Fruit fly (Drosophila melanogaster) whole organism, adult: Measurements from ENCODE around the gene CG2278.

Source experiments
- CG11617 ChIP-seq: fragments of 200-800 bp; sonication (Bioruptor generic); optimal IDR thresholded peaks from 2 replicates; lab custom pipeline; 2017; ENCODE audit warnings: mild to moderate bottlenecking, missing biosample characterization, missing genetic modification reagents, missing genetic modification characterization
- CG12768 ChIP-seq: fragments of 200-800 bp; sonication (Bioruptor generic); optimal IDR thresholded peaks from 2 replicates; lab custom pipeline; 2017; ENCODE audit warnings: missing biosample characterization, missing genetic modification characterization, mild to moderate bottlenecking, moderate library complexity, missing genetic modification reagents
- CG14711 ChIP-seq: fragments of 200-800 bp; sonication (Bioruptor generic); optimal IDR thresholded peaks from 2 replicates; lab custom pipeline; 2018; ENCODE audit warnings: missing biosample characterization, mild to moderate bottlenecking, missing genetic modification characterization, moderate library complexity
- CG5204 ChIP-seq: fragments of 200-800 bp; sonication (Bioruptor generic); optimal IDR thresholded peaks from 2 replicates; lab custom pipeline; 2016; ENCODE audit warnings: missing biosample characterization, missing genetic modification characterization
- bab1 ChIP-seq: fragments of 200-800 bp; sonication (Bioruptor generic); optimal IDR thresholded peaks from 3 replicates; lab custom pipeline; 2019; ENCODE audit warnings: missing biosample characterization, mild to moderate bottlenecking, missing genetic modification characterization, moderate library complexity
- cnc ChIP-seq, 2 experiments: fragments of >200 bp; optimal IDR thresholded peaks; 2 replicates each; lab custom pipeline; 2017
- kay ChIP-seq: fragments of 200-800 bp; sonication (Bioruptor generic); peaks from one replicate; lab custom pipeline; 2016; ENCODE audit warnings: missing biosample characterization, missing genetic modification characterization, borderline replicate concordance
- ovo ChIP-seq: fragments of 200-800 bp; sonication (Bioruptor generic); optimal IDR thresholded peaks from 2 replicates; lab custom pipeline; 2016; ENCODE audit warnings: missing biosample characterization, missing genetic modification characterization
- pad ChIP-seq: fragments of 200-800 bp; sonication (Bioruptor generic); optimal IDR thresholded peaks from 3 replicates; lab custom pipeline; 2017; ENCODE audit warnings: missing biosample characterization, missing genetic modification characterization, mild to moderate bottlenecking, moderate library complexity, missing genetic modification reagents
- tj ChIP-seq: fragments of 200-800 bp; sonication (Bioruptor generic); optimal IDR thresholded peaks from 3 replicates; lab custom pipeline; 2017; ENCODE audit warnings: missing biosample characterization, mild to moderate bottlenecking, missing genetic modification characterization, moderate library complexity

DNA sequence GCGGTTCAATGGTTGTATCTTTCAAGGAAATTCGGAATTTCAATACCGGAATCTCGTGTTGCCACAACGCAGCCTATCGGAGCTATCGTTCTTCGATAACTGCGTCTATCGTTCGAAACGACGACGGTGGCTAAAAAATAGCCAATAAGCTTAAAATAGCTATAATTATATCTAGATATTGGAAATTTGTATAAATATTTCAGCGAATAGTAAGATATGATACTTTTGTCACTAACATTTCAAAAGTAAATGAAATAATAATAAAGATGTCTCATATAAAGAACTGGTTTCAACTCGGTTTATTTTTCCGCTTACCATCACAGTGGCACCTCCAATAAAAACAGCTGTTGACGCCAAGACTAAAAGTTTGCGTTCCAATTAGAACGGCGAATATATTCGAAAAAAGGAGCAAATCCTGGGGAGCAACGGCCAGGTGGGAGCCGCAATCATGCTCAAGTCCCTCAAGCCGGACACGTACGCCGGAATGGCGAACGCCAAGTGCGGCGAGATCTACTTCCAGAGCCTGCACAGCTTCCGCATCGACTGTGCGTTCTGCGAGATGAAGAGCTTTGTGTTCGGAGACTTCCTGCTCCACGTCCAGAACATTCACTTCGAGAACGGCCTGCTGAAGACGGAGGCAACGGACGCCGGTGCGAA lies 24.4 kb downstream of the CG2278 start, which contains the start of the genes alpha-PheRS and CG2129:
- peak; percentile 77 for TF ChIP-seq bab1 (GFP tag; lab: Kevin White, UChicago)
- TF ChIP-seq CG12768 (GFP tag; lab: Kevin White, UChicago), result no peak
- TF ChIP-seq CG14711 (tag; lab: Kevin White, UChicago), result peak; percentile 66
- peak; percentile 43 for TF ChIP-seq tj (GFP tag; lab: Kevin White, UChicago)
- no peak for TF ChIP-seq kay
- TF ChIP-seq pad (GFP tag; lab: Kevin White, UChicago), result peak; percentile 13
- TF ChIP-seq cnc (optimal IDR thresholded peaks at IDR 0.05; lab: Kevin White, UChicago), result no peak
- TF ChIP-seq ovo (GFP tag; lab: Kevin White, UChicago), result no peak
- peak; percentile 57 for TF ChIP-seq CG11617 (GFP tag; lab: Kevin White, UChicago)
- no peak for TF ChIP-seq CG5204 (GFP tag; lab: Kevin White, UChicago)
